Worm (Caenorhabditis elegans) whole organism, early embryonic: ENCODE data around the gene spp-11.

ENCODE experiments used
- B0310.2 ChIP-seq: sonication (generic microtip); optimal IDR thresholded peaks from 2 replicates; lab custom pipeline; 2016; ENCODE audit warnings: mild to moderate bottlenecking, missing genetic modification characterization, missing compliant biosample characterization
- ama-1 ChIP-seq: fragments of 150-350 bp; optimal IDR thresholded peaks from 2 replicates; lab custom pipeline; 2014
- hnd-1 ChIP-seq: sonication (generic microtip); optimal IDR thresholded peaks from 2 replicates; lab custom pipeline; 2016; ENCODE audit warnings: missing genetic modification characterization, missing compliant biosample characterization

DNA sequence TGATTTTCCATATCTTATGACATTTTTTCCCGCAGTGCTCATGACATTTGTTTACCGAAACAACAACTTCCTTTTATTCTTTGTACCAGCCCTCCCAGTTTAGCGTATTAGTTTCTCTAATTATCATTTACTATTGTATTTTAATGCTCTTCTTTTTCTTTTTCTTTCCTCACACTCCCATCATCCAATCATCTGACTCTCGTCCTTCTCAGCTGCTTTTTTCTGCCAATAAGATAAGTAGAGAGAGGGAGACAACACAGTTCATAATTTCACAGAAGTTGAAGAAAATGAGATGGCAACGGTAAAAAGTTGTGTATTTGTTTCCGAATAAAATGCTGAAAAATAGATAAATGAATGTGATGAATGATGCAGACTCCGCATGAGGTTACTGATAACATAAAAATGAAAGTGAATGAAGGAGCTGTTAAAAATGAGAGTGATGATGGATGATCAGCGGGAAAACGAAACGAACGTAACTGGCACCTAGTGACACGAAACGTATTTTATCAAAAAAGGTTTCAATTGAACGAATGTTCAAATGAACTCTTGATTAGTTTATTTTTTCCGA is 29.7 kb downstream of the spp-11 start:
- TF ChIP-seq hnd-1 (tag; lab: Kevin White, UChicago): no peak
- no peak for TF ChIP-seq B0310.2 (tag; lab: Kevin White, UChicago)
- TF ChIP-seq ama-1: no peak
